Worm (Caenorhabditis elegans) whole organism, mixed stage, embryonic: ENCODE measurements around the gene scl-19.

ENCODE experiments used
- ces-1 ChIP-seq: fragments of 150-350 bp; optimal IDR thresholded peaks from 2 replicates; lab custom pipeline; 2014; ENCODE audit warnings: missing biosample characterization, missing genetic modification reagents, missing genetic modification characterization
- lsy-2 ChIP-seq: fragments of 150-350 bp; optimal IDR thresholded peaks from 2 replicates; lab custom pipeline; 2014; ENCODE audit warnings: missing biosample characterization, missing genetic modification characterization
- mab-5 ChIP-seq: fragments of 150-350 bp; optimal IDR thresholded peaks from 2 replicates; lab custom pipeline; 2014; ENCODE audit warnings: missing biosample characterization, missing genetic modification characterization
- mls-2 ChIP-seq: sonication (generic microtip); optimal IDR thresholded peaks from 2 replicates; lab custom pipeline; 2016; ENCODE audit warnings: mild to moderate bottlenecking, missing genetic modification characterization, moderate library complexity, missing compliant biosample characterization
- nhr-12 ChIP-seq: fragments of 150-350 bp; optimal IDR thresholded peaks from 2 replicates; lab custom pipeline; 2014; ENCODE audit warnings: missing biosample characterization, missing genetic modification characterization
- nhr-237 ChIP-seq: fragments of 150-350 bp; optimal IDR thresholded peaks from 2 replicates; lab custom pipeline; 2014; ENCODE audit warnings: missing biosample characterization, missing genetic modification characterization
- snpc-4 ChIP-seq: fragments of 150-350 bp; optimal IDR thresholded peaks from 2 replicates; lab custom pipeline; 2014; ENCODE audit warnings: missing biosample characterization, missing genetic modification characterization
- sptf-1 ChIP-seq: sonication (generic microtip); optimal IDR thresholded peaks from 2 replicates; lab custom pipeline; 2017; ENCODE audit warnings: mild to moderate bottlenecking, missing genetic modification characterization, moderate library complexity, missing compliant biosample characterization
- unc-120 ChIP-seq: sonication (generic microtip); optimal IDR thresholded peaks from 2 replicates; lab custom pipeline; 2017; ENCODE audit warnings: missing genetic modification characterization, missing compliant biosample characterization; ENCODE audit not compliant: poor library complexity, severe bottlenecking
- zip-8 ChIP-seq: fragments of 150-350 bp; optimal IDR thresholded peaks from 2 replicates; lab custom pipeline; 2014; ENCODE audit warnings: missing biosample characterization, missing genetic modification characterization

- TF ChIP-seq mls-2 (tag; lab: Kevin White, UChicago): no peak
- no peak for TF ChIP-seq sptf-1 (tag; lab: Kevin White, UChicago)
- no peak for TF ChIP-seq lsy-2
- TF ChIP-seq nhr-237: no peak
- no peak for TF ChIP-seq snpc-4
- TF ChIP-seq ces-1 (GFP tag; lab: Kevin White, UChicago): peak; percentile 68
- no peak for TF ChIP-seq mab-5
- no peak for TF ChIP-seq unc-120
- TF ChIP-seq nhr-12 (tag; lab: Kevin White, UChicago): no peak
- TF ChIP-seq zip-8: no peak
Measured at ce11 chrV:18725858-18726257, 5.9 kb upstream of the scl-19 start.
